Fruit fly (Drosophila melanogaster) whole organism, larva: ENCODE measurements around the gene Atg16.
A peak's percentile ranks its signal among the peaks of the same experiment; 100 is the strongest.

Experiments
- noc ChIP-seq: fragments of 200-800 bp; sonication (Bioruptor generic); optimal IDR thresholded peaks from 3 replicates; lab custom pipeline; 2019; ENCODE audit warnings: missing biosample characterization, mild to moderate bottlenecking, missing genetic modification characterization, moderate library complexity

Gene Atg16

dm6 chr3R:29834759-29835709 is at the start of gene Atg16:
Gene Atg16 (minus strand): TSS chr3R:29835101.
- TF ChIP-seq noc (tag; lab: Kevin White, UChicago), result no peak

- no peak for TF ChIP-seq noc (tag; lab: Kevin White, UChicago)
Observed at dm6 chr3R:29880306-29880705, 45.4 kb upstream of the Atg16 start.

dm6 chr3R:29876733-29877193 is 41.9 kb upstream of the Atg16 start, which contains the start of gene CG31038:
Gene CG31038 (plus strand): TSS chr3R:29877059.
- no peak for TF ChIP-seq noc (tag; lab: Kevin White, UChicago)

- TF ChIP-seq noc (tag; lab: Kevin White, UChicago), result no peak
Observed at dm6 chr3R:29876232-29876631, 41.3 kb upstream of the Atg16 start.

- TF ChIP-seq noc (tag; lab: Kevin White, UChicago), result no peak
Observed at dm6 chr3R:29875830-29876229, 40.9 kb upstream of the Atg16 start.

dm6 chr3R:29869350-29869688 is 34.4 kb upstream of the Atg16 start, which contains the start of gene CG34133:
Gene CG34133 (plus strand): TSS chr3R:29869365.
- no peak for TF ChIP-seq noc (tag; lab: Kevin White, UChicago)

- TF ChIP-seq noc (tag; lab: Kevin White, UChicago), result peak; percentile 26
Observed at dm6 chr3R:29868676-29869349, 33.9 kb upstream of the Atg16 start, which contains the start of gene Zip99C. Gene Zip99C (minus strand): TSS chr3R:29868895.

dm6 chr3R:29867895-29868294 is 33.0 kb upstream of the Atg16 start:
- TF ChIP-seq noc (tag; lab: Kevin White, UChicago), result no peak

dm6 chr3R:29867470-29867869 is 32.6 kb upstream of the Atg16 start:
- TF ChIP-seq noc (tag; lab: Kevin White, UChicago), result no peak

dm6 chr3R:29866706-29867105 is 31.8 kb upstream of the Atg16 start:
- TF ChIP-seq noc (tag; lab: Kevin White, UChicago), result peak; percentile 35

- TF ChIP-seq noc (tag; lab: Kevin White, UChicago), result no peak
Observed at dm6 chr3R:29862795-29863194, 27.9 kb upstream of the Atg16 start.

- TF ChIP-seq noc (tag; lab: Kevin White, UChicago), result peak; percentile 68
Observed at dm6 chr3R:29861432-29862249, 26.7 kb upstream of the Atg16 start, which contains the start of the genes CG15514 and RpS8. Gene CG15514 (minus strand): TSS chr3R:29861494. Gene RpS8 (plus strand): TSS chr3R:29861582.

dm6 chr3R:29859763-29860162 is 24.9 kb upstream of the Atg16 start:
- peak; percentile 1 for TF ChIP-seq noc (tag; lab: Kevin White, UChicago)

- no peak for TF ChIP-seq noc (tag; lab: Kevin White, UChicago)
Observed at dm6 chr3R:29858806-29859205, 23.9 kb upstream of the Atg16 start, which contains the start of gene CG7824. Gene CG7824 (minus strand): TSS chr3R:29858936.

- no peak for TF ChIP-seq noc (tag; lab: Kevin White, UChicago)
Observed at dm6 chr3R:29857228-29857627, 22.3 kb upstream of the Atg16 start, which contains the start of gene dgt1. Gene dgt1 (minus strand): TSS chr3R:29857491.
